Worm (Caenorhabditis elegans) whole organism, L1 larva: ENCODE data around the gene nhr-238.

Experiments
- C04F5.9 ChIP-seq: sonication (generic microtip); optimal IDR thresholded peaks from 2 replicates; lab custom pipeline; 2016; ENCODE audit warnings: missing genetic modification characterization, missing compliant biosample characterization
- C16A3.4 ChIP-seq: fragments of 150-350 bp; optimal IDR thresholded peaks from 2 replicates; lab custom pipeline; 2014; ENCODE audit warnings: missing biosample characterization, missing genetic modification characterization
- Y116A8C.19 ChIP-seq: sonication (generic microtip); optimal IDR thresholded peaks from 2 replicates; lab custom pipeline; 2016; ENCODE audit warnings: missing compliant biosample characterization, missing genetic modification characterization, borderline replicate concordance
- aha-1 ChIP-seq: fragments of 150-350 bp; optimal IDR thresholded peaks from 2 replicates; lab custom pipeline; 2014; ENCODE audit warnings: missing biosample characterization, missing genetic modification characterization
- ama-1 ChIP-seq: fragments of 150-350 bp; optimal IDR thresholded peaks from 2 replicates; lab custom pipeline; 2014
- blmp-1 ChIP-seq: fragments of 150-350 bp; optimal IDR thresholded peaks from 2 replicates; lab custom pipeline; 2014; ENCODE audit warnings: missing biosample characterization, missing genetic modification characterization
- ceh-63 ChIP-seq: fragments of 200-800 bp; sonication (Bioruptor generic); optimal IDR thresholded peaks from 2 replicates; lab custom pipeline; 2018; ENCODE audit warnings: mild to moderate bottlenecking, missing genetic modification characterization, missing compliant biosample characterization
- ceh-88 ChIP-seq: fragments of 200-800 bp; sonication (Bioruptor generic); IDR thresholded peaks from 2 replicates; pipeline ENCODE4 v1.3.6; 2022; ENCODE audit warnings: missing genetic modification characterization, missing compliant biosample characterization
- ceh-90 ChIP-seq: sonication (generic microtip); optimal IDR thresholded peaks from 2 replicates; lab custom pipeline; 2016; ENCODE audit warnings: missing genetic modification characterization, missing compliant biosample characterization
- ces-1 ChIP-seq: fragments of 150-350 bp; optimal IDR thresholded peaks from 2 replicates; lab custom pipeline; 2014; ENCODE audit warnings: missing biosample characterization, missing genetic modification reagents, missing genetic modification characterization
- efl-1 ChIP-seq, 4 experiments: fragments of 150-350 bp; optimal IDR thresholded peaks in 3 of 4; peaks in 1 of 4; 1 replicate in 1 of 4; 2 replicates in 3 of 4; lab custom pipeline; 2014; ENCODE audit warnings: missing biosample characterization in 2 of 4, missing genetic modification characterization in 2 of 4, missing genetic modification reagents in 2 of 4
- egl-13 ChIP-seq: sonication (generic microtip); optimal IDR thresholded peaks from 2 replicates; lab custom pipeline; 2016; ENCODE audit warnings: missing genotype, missing genetic modification reagents, missing genetic modification characterization, missing compliant biosample characterization
- egl-27 ChIP-seq, 2 experiments: fragments of 150-350 bp in 1 of 2; sonication (generic microtip); optimal IDR thresholded peaks; 3 replicates each; lab custom pipeline; 2017 to 2018; ENCODE audit warnings: missing biosample characterization in 2 of 2, missing genetic modification characterization in 2 of 2, missing genetic modification reagents in 2 of 2
- elt-2 ChIP-seq: sonication (generic microtip); optimal IDR thresholded peaks from 2 replicates; lab custom pipeline; 2016; ENCODE audit warnings: missing genetic modification characterization, mild to moderate bottlenecking, inconsistent platforms, missing compliant biosample characterization, missing genetic modification reagents
- elt-3 ChIP-seq, 6 experiments: fragments of 150-350 bp in 1 of 6; sonication (generic microtip); optimal IDR thresholded peaks; 2 replicates each; lab custom pipeline; 2017 to 2018; ENCODE audit warnings: missing biosample characterization in 6 of 6, missing genetic modification characterization in 6 of 6, inconsistent platforms in 1 of 6
- ets-5 ChIP-seq: fragments of 200-800 bp; sonication (Bioruptor generic); IDR thresholded peaks from 2 replicates; pipeline ENCODE4 v1.3.6; 2022; ENCODE audit warnings: missing genetic modification characterization, missing compliant biosample characterization
- hlh-17 ChIP-seq: fragments of 200-800 bp; sonication (Bioruptor generic); optimal IDR thresholded peaks from 2 replicates; lab custom pipeline; 2018; ENCODE audit warnings: missing genetic modification characterization, mild to moderate bottlenecking, missing compliant biosample characterization, moderate library complexity, borderline replicate concordance
- hpl-2 ChIP-seq: fragments of 150-350 bp; optimal IDR thresholded peaks from 2 replicates; lab custom pipeline; 2014; ENCODE audit warnings: missing biosample characterization, missing genetic modification reagents, missing genetic modification characterization
- isw-1 ChIP-seq: fragments of 200-800 bp; sonication (Bioruptor generic); IDR thresholded peaks from 2 replicates; pipeline ENCODE4 v1.3.6; 2022; ENCODE audit warnings: missing genetic modification characterization, missing compliant biosample characterization
- jun-1 ChIP-seq: fragments of 150-350 bp; optimal IDR thresholded peaks from 2 replicates; lab custom pipeline; 2014; ENCODE audit warnings: missing biosample characterization, missing genetic modification reagents, missing genetic modification characterization
- lin-13 ChIP-seq: fragments of 150-350 bp; optimal IDR thresholded peaks from 2 replicates; lab custom pipeline; 2014; ENCODE audit warnings: missing biosample characterization, missing genetic modification reagents, missing genetic modification characterization
- lin-14 ChIP-seq: fragments of 200-800 bp; sonication (Bioruptor generic); optimal IDR thresholded peaks from 2 replicates; lab custom pipeline; 2018; ENCODE audit warnings: mild to moderate bottlenecking, missing genetic modification characterization, moderate library complexity, missing compliant biosample characterization
- lin-35 ChIP-seq, 2 experiments: fragments of 150-350 bp; optimal IDR thresholded peaks; 2 replicates each; lab custom pipeline; 2014; ENCODE audit warnings: missing biosample characterization in 2 of 2, missing genetic modification characterization in 2 of 2, missing genetic modification reagents in 2 of 2
- lir-3 ChIP-seq: sonication (generic microtip); optimal IDR thresholded peaks from 2 replicates; lab custom pipeline; 2016; ENCODE audit warnings: mild to moderate bottlenecking, missing genetic modification characterization, moderate library complexity, missing compliant biosample characterization; ENCODE audit not compliant: poor library complexity
- mab-9 ChIP-seq: fragments of 200-800 bp; sonication (Bioruptor generic); IDR thresholded peaks from 2 replicates; pipeline ENCODE4 v1.3.6; 2022; ENCODE audit warnings: missing genetic modification reagents, missing genetic modification characterization, missing compliant biosample characterization
- mef-2 ChIP-seq: fragments of 150-350 bp; optimal IDR thresholded peaks from 2 replicates; lab custom pipeline; 2014; ENCODE audit warnings: missing biosample characterization, missing genetic modification characterization
- mep-1 ChIP-seq: fragments of 150-350 bp; optimal IDR thresholded peaks from 2 replicates; lab custom pipeline; 2014; ENCODE audit warnings: missing biosample characterization, missing genetic modification characterization
- nhr-20 ChIP-seq: sonication (generic microtip); optimal IDR thresholded peaks from 2 replicates; lab custom pipeline; 2016; ENCODE audit warnings: mild to moderate bottlenecking, missing genetic modification characterization, missing compliant biosample characterization
- nhr-28 ChIP-seq: fragments of 150-350 bp; optimal IDR thresholded peaks from 2 replicates; lab custom pipeline; 2014; ENCODE audit warnings: missing biosample characterization, missing genetic modification characterization
- nhr-71 ChIP-seq: sonication (generic microtip); optimal IDR thresholded peaks from 2 replicates; lab custom pipeline; 2016; ENCODE audit warnings: mild to moderate bottlenecking, missing genetic modification characterization, moderate library complexity, missing compliant biosample characterization
- nhr-85 ChIP-seq: sonication (generic microtip); peaks from one replicate; lab custom pipeline; 2016; ENCODE audit warnings: missing genetic modification characterization, inconsistent platforms, missing compliant biosample characterization
- nhr-90 ChIP-seq: sonication (generic microtip); optimal IDR thresholded peaks from 2 replicates; lab custom pipeline; 2016; ENCODE audit warnings: mild to moderate bottlenecking, missing genetic modification characterization, missing compliant biosample characterization; ENCODE audit not compliant: poor library complexity
- pag-3 ChIP-seq: sonication (generic microtip); optimal IDR thresholded peaks from 2 replicates; lab custom pipeline; 2017; ENCODE audit warnings: missing genetic modification characterization, mild to moderate bottlenecking, missing compliant biosample characterization, antibody characterized with exemption, borderline replicate concordance; ENCODE audit not compliant: insufficient read depth
- rnt-1 ChIP-seq: sonication (generic microtip); optimal IDR thresholded peaks from 2 replicates; lab custom pipeline; 2016; ENCODE audit warnings: mild to moderate bottlenecking, missing genetic modification characterization, moderate library complexity, missing compliant biosample characterization
- snpc-4 ChIP-seq: fragments of 150-350 bp; optimal IDR thresholded peaks from 2 replicates; lab custom pipeline; 2014; ENCODE audit warnings: missing biosample characterization, missing genetic modification characterization
- snu-23 ChIP-seq: sonication (generic microtip); optimal IDR thresholded peaks from 2 replicates; lab custom pipeline; 2016; ENCODE audit warnings: missing genetic modification characterization, missing compliant biosample characterization
- sox-4 ChIP-seq: sonication (generic microtip); optimal IDR thresholded peaks from 2 replicates; lab custom pipeline; 2016; ENCODE audit warnings: missing genetic modification characterization, missing compliant biosample characterization
- sptf-1 ChIP-seq: fragments of 150-350 bp; optimal IDR thresholded peaks from 2 replicates; lab custom pipeline; 2014; ENCODE audit warnings: missing biosample characterization, missing genetic modification characterization
- sup-37 ChIP-seq: fragments of 200-800 bp; sonication (Bioruptor generic); optimal IDR thresholded peaks from 2 replicates; lab custom pipeline; 2018; ENCODE audit warnings: mild to moderate bottlenecking, missing genetic modification characterization, missing compliant biosample characterization
- tlp-1 ChIP-seq: fragments of 150-350 bp; optimal IDR thresholded peaks from 2 replicates; lab custom pipeline; 2014; ENCODE audit warnings: missing biosample characterization, missing genetic modification characterization
- unc-62 ChIP-seq: fragments of 150-350 bp; optimal IDR thresholded peaks from 2 replicates; lab custom pipeline; 2014; ENCODE audit warnings: missing biosample characterization, missing genetic modification reagents, missing genetic modification characterization
- unc-98 ChIP-seq: fragments of 200-800 bp; sonication (Bioruptor generic); IDR thresholded peaks from 2 replicates; pipeline ENCODE4 v1.3.6; 2022; ENCODE audit warnings: missing genetic modification characterization, missing compliant biosample characterization
- xbp-1 ChIP-seq: sonication (generic microtip); optimal IDR thresholded peaks from 2 replicates; lab custom pipeline; 2016; ENCODE audit warnings: missing genetic modification characterization, missing compliant biosample characterization
- ztf-11 ChIP-seq, 2 experiments: sonication (generic microtip); optimal IDR thresholded peaks; 2 replicates each; lab custom pipeline; 2016 to 2017; ENCODE audit warnings: missing genetic modification characterization in 2 of 2, missing biosample characterization in 1 of 2, missing compliant biosample characterization in 1 of 2

The nhr-238 gene

ce11 chrV:1614726-1615125 is 14.5 kb downstream of the nhr-238 start, which contains the start of gene srbc-41:
Gene srbc-41 (minus strand): TSS chrV:1614826.
- no peak for TF ChIP-seq unc-62 (GFP tag; lab: Kevin White, UChicago)
- no peak for TF ChIP-seq sptf-1 (tag; lab: Kevin White, UChicago)
- no peak for TF ChIP-seq rnt-1
- TF ChIP-seq efl-1 (optimal IDR thresholded peaks at IDR 0.05; lab: Kevin White, UChicago) = no peak
- no peak for TF ChIP-seq efl-1 (GFP tag; optimal IDR thresholded peaks at IDR 0.05 in 1 of 2; lab: Kevin White, UChicago)
- TF ChIP-seq tlp-1 (tag; lab: Kevin White, UChicago) = no peak
- TF ChIP-seq C16A3.4 (tag; lab: Kevin White, UChicago) = no peak

- TF ChIP-seq mab-9 (GFP tag; lab: Robert Waterston, UW) = no peak
- TF ChIP-seq mef-2 (tag; lab: Kevin White, UChicago) = no peak
- TF ChIP-seq hpl-2 = no peak
- no peak for TF ChIP-seq blmp-1 (tag; lab: Kevin White, UChicago)
- no peak for TF ChIP-seq ceh-63
- TF ChIP-seq snpc-4 (tag; lab: Kevin White, UChicago) = no peak
- TF ChIP-seq ceh-88 (GFP tag; lab: Robert Waterston, UW) = no peak
- no peak for TF ChIP-seq aha-1
- no peak for TF ChIP-seq Y116A8C.19 (tag; lab: Kevin White, UChicago)
- TF ChIP-seq nhr-28 = no peak
- no peak for TF ChIP-seq lir-3
- no peak for TF ChIP-seq ztf-11 (tag; optimal IDR thresholded peaks at IDR 0.05; lab: Kevin White, UChicago)
- TF ChIP-seq lin-13 = no peak
- no peak for TF ChIP-seq pag-3 (tag; lab: Kevin White, UChicago)
- TF ChIP-seq nhr-20 (tag; lab: Kevin White, UChicago) = no peak
- no peak for TF ChIP-seq sptf-1 (tag; lab: Kevin White, UChicago)
Observed at ce11 chrV:1611570-1611969, 17.7 kb downstream of the nhr-238 start.

ce11 chrV:1610097-1610496 is 19.1 kb downstream of the nhr-238 start, which contains the start of gene nhr-177:
Gene nhr-177 (plus strand): TSS chrV:1610263.
- no peak for TF ChIP-seq egl-27 (tag; optimal IDR thresholded peaks at IDR 0.05; lab: Kevin White, UChicago)
- TF ChIP-seq snu-23 (GFP tag; lab: Kevin White, UChicago) = peak; percentile 19
- no peak for TF ChIP-seq hlh-17 (GFP tag; lab: Kevin White, UChicago)
- no peak for TF ChIP-seq elt-3 (tag; optimal IDR thresholded peaks at IDR 0.05; lab: Kevin White, UChicago)
- peak; percentile 10 for TF ChIP-seq nhr-90 (tag; lab: Kevin White, UChicago)
- TF ChIP-seq xbp-1 (tag; lab: Kevin White, UChicago) = no peak
- TF ChIP-seq sup-37 (GFP tag; lab: Kevin White, UChicago) = no peak
- peak in 1 of 2 experiments; percentile 1 for TF ChIP-seq lin-35 (GFP tag; optimal IDR thresholded peaks at IDR 0.05; lab: Kevin White, UChicago)
- TF ChIP-seq snpc-4 (tag; lab: Kevin White, UChicago) = no peak
- TF ChIP-seq ceh-90 (tag; lab: Kevin White, UChicago) = no peak
- peak; percentile 45 for TF ChIP-seq elt-2 (tag; lab: Kevin White, UChicago)
- peak; percentile 28 for TF ChIP-seq blmp-1 (tag; lab: Kevin White, UChicago)
- no peak for TF ChIP-seq ces-1 (GFP tag; lab: Kevin White, UChicago)
- no peak for TF ChIP-seq sptf-1 (tag; lab: Kevin White, UChicago)
- TF ChIP-seq nhr-85 = peak; percentile 66
- TF ChIP-seq ztf-11 (tag; optimal IDR thresholded peaks at IDR 0.05; lab: Kevin White, UChicago) = no peak
- no peak for TF ChIP-seq isw-1

- no peak for TF ChIP-seq hpl-2
- no peak for TF ChIP-seq lin-14
- TF ChIP-seq hlh-17 (GFP tag; lab: Kevin White, UChicago) = no peak
- no peak for TF ChIP-seq mep-1 (tag; lab: Kevin White, UChicago)
- TF ChIP-seq egl-27 (tag; optimal IDR thresholded peaks at IDR 0.05; lab: Kevin White, UChicago) = no peak
- TF ChIP-seq efl-1 (optimal IDR thresholded peaks at IDR 0.05; lab: Kevin White, UChicago) = no peak
- TF ChIP-seq efl-1 (GFP tag; optimal IDR thresholded peaks at IDR 0.05 in 1 of 2; lab: Kevin White, UChicago) = peak in 1 of 2 experiments; percentile 82
- TF ChIP-seq mef-2 (tag; lab: Kevin White, UChicago) = no peak
- TF ChIP-seq lin-35 (GFP tag; optimal IDR thresholded peaks at IDR 0.05; lab: Kevin White, UChicago) = peak in 1 of 2 experiments; percentile 46
- no peak for TF ChIP-seq ama-1
- TF ChIP-seq lin-13 = no peak
- TF ChIP-seq nhr-20 (tag; lab: Kevin White, UChicago) = peak; percentile 68
- TF ChIP-seq blmp-1 (tag; lab: Kevin White, UChicago) = peak; percentile 18
- no peak for TF ChIP-seq ztf-11 (tag; optimal IDR thresholded peaks at IDR 0.05; lab: Kevin White, UChicago)
- no peak for TF ChIP-seq unc-98 (GFP tag; lab: Robert Waterston, UW)
- no peak for TF ChIP-seq egl-13 (tag; lab: Kevin White, UChicago)
- TF ChIP-seq elt-3 (tag; optimal IDR thresholded peaks at IDR 0.05; lab: Kevin White, UChicago) = peak in 3 of 6 experiments; percentile 10 to 65 (median 46)
- peak; percentile 52 for TF ChIP-seq nhr-90 (tag; lab: Kevin White, UChicago)
- peak; percentile 62 for TF ChIP-seq nhr-71 (tag; lab: Kevin White, UChicago)
- TF ChIP-seq sox-4 (tag; lab: Kevin White, UChicago) = no peak
- TF ChIP-seq tlp-1 (tag; lab: Kevin White, UChicago) = no peak
- no peak for TF ChIP-seq ets-5 (GFP tag; lab: Robert Waterston, UW)
- TF ChIP-seq C04F5.9 = no peak
- no peak for TF ChIP-seq jun-1
Observed at ce11 chrV:1607790-1608189, 21.4 kb downstream of the nhr-238 start, which contains the start of gene nhr-178. Gene nhr-178 (minus strand): TSS chrV:1607953.
